Fruit fly (Drosophila melanogaster): ENCODE measurements around the gene sens.
A peak's percentile ranks its signal among the peaks of the same experiment; 100 is the strongest.

The sens gene

DNA sequence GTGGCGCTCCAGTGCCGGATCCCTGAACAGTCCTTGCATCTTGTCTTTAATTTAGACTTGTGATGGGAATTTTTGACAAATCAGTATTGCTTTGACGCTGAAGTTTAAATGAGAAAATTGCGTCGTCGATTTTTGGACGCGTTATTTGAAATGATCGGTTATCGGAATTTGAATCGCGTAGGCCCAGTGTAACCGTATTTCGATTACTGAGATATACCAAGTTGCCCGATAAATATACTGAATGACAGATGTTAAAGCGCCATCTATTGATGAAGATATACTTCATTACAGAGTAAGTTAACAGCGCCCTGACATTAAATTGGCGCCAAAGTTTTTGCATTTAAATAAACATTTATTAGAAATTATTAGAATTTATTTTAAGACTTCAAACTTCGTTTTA lies 11.1 kb downstream of the sens start, which contains the start of gene Poc1 (continued):
- TF ChIP-seq MESR4 (GFP tag; optimal IDR thresholded peaks at IDR 0.05) (peak; percentile 22), CG2712 (tag; optimal IDR thresholded peaks at IDR 0.05) (peak; percentile 41), CG6854 (GFP tag; optimal IDR thresholded peaks at IDR 0.05) (no peak), Xrp1 (GFP tag; IDR thresholded peaks at IDR 0.05) (no peak), CG4820 (GFP tag; optimal IDR thresholded peaks at IDR 0.05) (no peak), so (GFP tag; IDR thresholded peaks at IDR 0.05) (no peak), bsh (GFP tag; optimal IDR thresholded peaks at IDR 0.05) (no peak), CG13287 (GFP tag; IDR thresholded peaks at IDR 0.05; ENCODE audit: partially characterized antibody) (peak; percentile 72), lilli (GFP tag; optimal IDR thresholded peaks at IDR 0.05) (no peak), peb (GFP tag; IDR thresholded peaks at IDR 0.05) (no peak), stwl (tag; optimal IDR thresholded peaks at IDR 0.05) (peak; percentile 85), Hmx (GFP tag; optimal IDR thresholded peaks at IDR 0.05) (no peak), CG31441 (GFP tag; IDR thresholded peaks at IDR 0.05) (no peak), Camta (GFP tag; optimal IDR thresholded peaks at IDR 0.05) (no peak), CG17359 (tag; optimal IDR thresholded peaks at IDR 0.05) (no peak), trem (tag; optimal IDR thresholded peaks at IDR 0.05) (peak; percentile 59), pzg (GFP tag; optimal IDR thresholded peaks at IDR 0.05) (peak; percentile 90), ac (GFP tag; optimal IDR thresholded peaks at IDR 0.05) (no peak), fd64A (GFP tag; optimal IDR thresholded peaks at IDR 0.05) (no peak), dysf (GFP tag; IDR thresholded peaks at IDR 0.05) (no peak), sens (GFP tag) (no peak), nerfin-2 (GFP tag; IDR thresholded peaks at IDR 0.05; ENCODE audit: partially characterized antibody) (peak; percentile 49; the same call in 1 of the 2 replicates), wor (GFP tag; IDR thresholded peaks at IDR 0.05) (no peak), CG8478 (optimal IDR thresholded peaks at IDR 0.05) (no peak), Tbp (GFP tag; optimal IDR thresholded peaks at IDR 0.05) (no peak), C15 (GFP tag; IDR thresholded peaks at IDR 0.05) (no peak), CG11247 (GFP tag; IDR thresholded peaks at IDR 0.05) (no peak), CG2129 (GFP tag; IDR thresholded peaks at IDR 0.05; ENCODE audit: partially characterized antibody) (no peak), unc-4 (GFP tag; IDR thresholded peaks at IDR 0.05; ENCODE audit: partially characterized antibody) (peak; percentile 14; the same call in 1 of the 2 replicates), inv (GFP tag; IDR thresholded peaks at IDR 0.05; ENCODE audit: partially characterized antibody) (0 out of 2 replicates have a peak, but pooled peaks have one; percentile 3), CG13424 (tag; optimal IDR thresholded peaks at IDR 0.05) (no peak), Opbp (GFP tag; IDR thresholded peaks at IDR 0.05; ENCODE audit: partially characterized antibody) (peak; percentile 44; the same call in 1 of the 3 replicates), tin (GFP tag; optimal IDR thresholded peaks at IDR 0.05) (no peak), CG3163 (GFP tag; optimal IDR thresholded peaks at IDR 0.05) (no peak), Ets97D (GFP tag; optimal IDR thresholded peaks at IDR 0.05) (peak; percentile 38), D19B (GFP tag; optimal IDR thresholded peaks at IDR 0.05) (no peak), fd3F (GFP tag; optimal IDR thresholded peaks at IDR 0.05) (no peak), Hr51 (GFP tag; optimal IDR thresholded peaks at IDR 0.05) (no peak), CG17829 (tag; optimal IDR thresholded peaks at IDR 0.05) (peak; percentile 53), Dp (GFP tag; optimal IDR thresholded peaks at IDR 0.05) (peak; percentile 96), CG16813 (GFP tag; IDR thresholded peaks at IDR 0.05; ENCODE audit: partially characterized antibody) (0 out of 3 replicates have a peak, but pooled peaks have one; percentile 30), CG7556 (GFP tag; optimal IDR thresholded peaks at IDR 0.05) (no peak), CG17186 (GFP tag; optimal IDR thresholded peaks at IDR 0.05) (peak; percentile 39), CG18011 (GFP tag; optimal IDR thresholded peaks at IDR 0.05) (no peak), vvl (GFP tag; IDR thresholded peaks at IDR 0.05) (no peak), tx (GFP tag; optimal IDR thresholded peaks at IDR 0.05) (no peak), CG6254 (GFP tag; optimal IDR thresholded peaks at IDR 0.05) (no peak), CG9797 (GFP tag; optimal IDR thresholded peaks at IDR 0.05) (peak; percentile 82), B-H1 (GFP tag; IDR thresholded peaks at IDR 0.05) (no peak), wdn (GFP tag; IDR thresholded peaks at IDR 0.05) (no peak), en (GFP tag; optimal IDR thresholded peaks at IDR 0.05) (no peak)
